Worm (Caenorhabditis elegans): ENCODE measurements around the gene K08B12.1.

DNA sequence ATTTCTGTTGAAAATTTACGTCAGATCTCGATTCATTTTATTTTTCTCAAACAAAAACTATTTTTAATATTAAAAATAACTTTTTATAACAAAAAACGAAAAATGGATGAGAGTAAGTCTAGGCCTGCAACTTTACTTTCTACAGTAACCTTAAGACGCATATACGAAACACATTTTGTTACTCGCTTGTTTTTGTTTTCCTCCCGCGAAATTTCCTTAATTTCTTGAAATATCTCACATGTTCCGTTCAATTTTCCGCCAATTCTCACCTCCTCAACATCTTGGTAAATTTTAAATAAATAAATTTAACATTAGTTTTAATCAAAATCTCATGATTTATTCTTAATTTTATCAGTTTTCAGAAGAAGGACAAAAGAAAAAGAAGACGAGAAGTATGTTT lies 44.7 kb upstream of the K08B12.1 start:
- TF ChIP-seq sptf-1 (tag; optimal IDR thresholded peaks at IDR 0.05) (no peak), nhr-76 (tag; optimal IDR thresholded peaks at IDR 0.05) (no peak), ztf-11 (tag; optimal IDR thresholded peaks at IDR 0.05) (no peak), elt-1 (tag; optimal IDR thresholded peaks at IDR 0.05; ENCODE audit: borderline replicate concordance, insufficient read depth) (no peak)
